Worm (Caenorhabditis elegans): ENCODE data around the gene Y53C12A.6.

The Y53C12A.6 gene

ce11 chrII:9738820-9739219, 21.0 kb upstream of the Y53C12A.6 start (continued):
- TF ChIP-seq dmd-6 (GFP tag; IDR thresholded peaks at IDR 0.05), result peak; percentile 91
- peak; percentile 90 for TF ChIP-seq aha-1 (tag)
- TF ChIP-seq dmd-9 (GFP tag; IDR thresholded peaks at IDR 0.05), result no peak
- no peak for TF ChIP-seq hmg-1.1 (GFP tag; IDR thresholded peaks at IDR 0.05)
- peak; percentile 87 for TF ChIP-seq nhr-77 (tag; optimal IDR thresholded peaks at IDR 0.05)
- no peak for TF ChIP-seq unc-39 (tag; optimal IDR thresholded peaks at IDR 0.05)
- 0 out of 2 replicates have a peak, but pooled peaks have one; percentile 15 for TF ChIP-seq saeg-2 (GFP tag; IDR thresholded peaks at IDR 0.05)
- TF ChIP-seq unc-130 (GFP tag; optimal IDR thresholded peaks at IDR 0.05), result no peak
- TF ChIP-seq aly-2 (tag; optimal IDR thresholded peaks at IDR 0.05), result no peak
- no peak for TF ChIP-seq rbr-2 (tag; optimal IDR thresholded peaks at IDR 0.05)
- TF ChIP-seq nhr-28 (tag; optimal IDR thresholded peaks at IDR 0.05), result peak; percentile 62
- TF ChIP-seq ceh-28 (tag; optimal IDR thresholded peaks at IDR 0.05), result no peak
- no peak for TF ChIP-seq ces-1 (GFP tag; optimal IDR thresholded peaks at IDR 0.05)
- TF ChIP-seq ztf-7 (tag; optimal IDR thresholded peaks at IDR 0.05), result no peak
- TF ChIP-seq F49E8.2 (tag; optimal IDR thresholded peaks at IDR 0.05; ENCODE audit: borderline replicate concordance), result no peak
- peak; percentile 86 for TF ChIP-seq pqm-1 (tag; optimal IDR thresholded peaks at IDR 0.05)
- TF ChIP-seq nhr-237 (tag; optimal IDR thresholded peaks at IDR 0.05), result no peak
- no peak for TF ChIP-seq spr-1 (tag; optimal IDR thresholded peaks at IDR 0.05)
- 0 out of 2 replicates have a peak, but pooled peaks have one; percentile 7 for TF ChIP-seq arid-1 (GFP tag; conservative IDR thresholded peaks at IDR 0.05)
- TF ChIP-seq cey-2 (tag; optimal IDR thresholded peaks at IDR 0.05; ENCODE audit: borderline replicate concordance, insufficient read depth), result no peak
- peak; percentile 90 for TF ChIP-seq hlh-11 (tag; optimal IDR thresholded peaks at IDR 0.05)
- no peak for TF ChIP-seq ZK546.5 (tag; optimal IDR thresholded peaks at IDR 0.05)
- no peak for TF ChIP-seq nhr-76 (tag; optimal IDR thresholded peaks at IDR 0.05)
- peak in 1 of 2 experiments; percentile 63 for TF ChIP-seq daf-16 (GFP tag; optimal IDR thresholded peaks at IDR 0.05)
- peak; percentile 66 for TF ChIP-seq daf-16 (tag; optimal IDR thresholded peaks at IDR 0.05)
- TF ChIP-seq nhr-10 (tag; optimal IDR thresholded peaks at IDR 0.05), result no peak
- peak; percentile 63 for TF ChIP-seq nhr-102 (tag; optimal IDR thresholded peaks at IDR 0.05)
- TF ChIP-seq ztf-11 (tag; optimal IDR thresholded peaks at IDR 0.05), result no peak
- no peak for TF ChIP-seq duxl-1 (tag; optimal IDR thresholded peaks at IDR 0.05; ENCODE audit: poor library complexity)
- TF ChIP-seq jun-1 (tag; optimal IDR thresholded peaks at IDR 0.05), result no peak
- TF ChIP-seq attf-4 (tag; optimal IDR thresholded peaks at IDR 0.05), result no peak
- TF ChIP-seq lin-13 (GFP tag; optimal IDR thresholded peaks at IDR 0.05), result no peak
- no peak for TF ChIP-seq ceh-62 (tag; optimal IDR thresholded peaks at IDR 0.05)
- TF ChIP-seq zip-11 (GFP tag; IDR thresholded peaks at IDR 0.05), result no peak
- no peak for TF ChIP-seq lin-39 (tag; optimal IDR thresholded peaks at IDR 0.05)
- TF ChIP-seq fos-1 (tag; optimal IDR thresholded peaks at IDR 0.05), result no peak
- TF ChIP-seq spr-3 (GFP tag; optimal IDR thresholded peaks at IDR 0.05), result peak; percentile 38
- TF ChIP-seq Y75B8A.6 (GFP tag; IDR thresholded peaks at IDR 0.05), result 0 out of 2 replicates have a peak, but pooled peaks have one; percentile 62
- no peak for TF ChIP-seq daf-19 (GFP tag; conservative IDR thresholded peaks at IDR 0.05)
- no peak for TF ChIP-seq zip-2 (tag; optimal IDR thresholded peaks at IDR 0.05)
- TF ChIP-seq mxl-3 (GFP tag; optimal IDR thresholded peaks at IDR 0.05), result peak; percentile 61
- peak; percentile 26 to 57 for TF ChIP-seq lsy-2 (tag; optimal IDR thresholded peaks at IDR 0.05)
- TF ChIP-seq lin-29 (GFP tag; IDR thresholded peaks at IDR 0.05), result no peak
- TF ChIP-seq daf-8 (GFP tag; IDR thresholded peaks at IDR 0.05), result no peak
- TF ChIP-seq ceh-82 (tag; optimal IDR thresholded peaks at IDR 0.05), result no peak
- TF ChIP-seq unc-62 (GFP tag; optimal IDR thresholded peaks at IDR 0.05 in 1 of 2), result no peak
- TF ChIP-seq unc-62 (tag; optimal IDR thresholded peaks at IDR 0.05), result no peak
- peak in 1 of 2 experiments; percentile 70 for TF ChIP-seq mdl-1 (tag; optimal IDR thresholded peaks at IDR 0.05)
- no peak for TF ChIP-seq zfp-2 (tag; optimal IDR thresholded peaks at IDR 0.05)
- TF ChIP-seq madf-9 (GFP tag; conservative IDR thresholded peaks at IDR 0.05), result 0 out of 2 replicates have a peak, but pooled peaks have one; percentile 21
- peak; percentile 62 for TF ChIP-seq T26A8.4 (GFP tag; IDR thresholded peaks at IDR 0.05)
- TF ChIP-seq Y48G9A.11 (GFP tag; IDR thresholded peaks at IDR 0.05), result no peak
- no peak for TF ChIP-seq lin-15B (tag; optimal IDR thresholded peaks at IDR 0.05)
- no peak for TF ChIP-seq T20F7.1 (GFP tag; optimal IDR thresholded peaks at IDR 0.05)
